Worm (Caenorhabditis elegans): ENCODE data around the gene sftd-3.

DNA sequence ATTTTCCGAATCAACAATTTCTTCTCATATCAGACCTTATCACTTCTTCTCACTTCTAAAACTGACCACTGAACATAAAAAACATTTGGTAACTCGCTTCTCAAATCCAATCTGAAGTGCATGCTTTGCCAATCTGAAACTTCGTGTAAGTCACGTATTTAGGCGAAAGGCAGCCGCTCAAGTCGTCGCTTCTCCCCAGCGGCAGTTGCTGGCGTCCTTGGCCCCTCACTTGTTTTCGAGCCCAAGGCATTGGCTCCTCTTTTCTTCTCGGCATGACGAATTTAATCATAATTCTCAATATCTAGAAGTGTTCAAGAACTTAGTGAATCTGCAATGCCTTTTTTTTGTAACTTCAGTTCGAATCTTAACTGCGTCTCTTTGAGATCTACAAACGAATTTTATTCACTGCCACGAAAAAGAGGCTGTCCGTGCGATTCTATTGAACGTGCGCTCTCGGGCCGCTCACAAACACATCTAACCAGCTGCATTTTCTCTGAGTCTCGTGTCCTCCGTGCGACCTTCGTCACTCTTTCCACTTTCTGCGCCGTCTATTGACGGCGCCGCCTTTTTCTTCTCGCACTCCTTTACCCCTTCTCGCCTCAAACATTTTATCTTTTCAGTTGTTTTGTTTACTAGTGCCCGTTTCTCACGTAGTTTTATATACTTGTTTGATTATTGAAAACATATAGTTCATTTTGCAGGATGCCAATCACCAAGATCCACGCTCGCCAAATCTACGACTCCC lies 32.4 kb downstream of the sftd-3 start:
- TF ChIP-seq nhr-77 (tag; optimal IDR thresholded peaks at IDR 0.05) (no peak), aly-2 (tag; optimal IDR thresholded peaks at IDR 0.05) (no peak), lin-13 (GFP tag; optimal IDR thresholded peaks at IDR 0.05) (no peak), alr-1 (tag; optimal IDR thresholded peaks at IDR 0.05) (no peak), ZK546.5 (tag; optimal IDR thresholded peaks at IDR 0.05) (no peak), ztf-11 (tag; optimal IDR thresholded peaks at IDR 0.05) (no peak)

All from whole organism, L2 larva.